Worm (Caenorhabditis elegans) whole organism, young adult: ENCODE measurements around the gene tctn-1.

ENCODE experiments used
- ama-1 ChIP-seq, 3 experiments: fragments of 150-350 bp in 1 of 3; sonication (generic microtip) in 2 of 3; optimal IDR thresholded peaks; 2 replicates each; lab custom pipeline; 2014 to 2018; ENCODE audit warnings: missing biosample characterization in 2 of 3, missing genetic modification characterization in 2 of 3, missing genetic modification reagents in 2 of 3
- attf-5 ChIP-seq: fragments of 200-800 bp; sonication (Bioruptor generic); optimal IDR thresholded peaks from 2 replicates; lab custom pipeline; 2018; ENCODE audit warnings: mild to moderate bottlenecking, missing genetic modification characterization, missing compliant biosample characterization
- attf-6 ChIP-seq: fragments of 200-800 bp; sonication (Bioruptor generic); IDR thresholded peaks from 2 replicates; pipeline ENCODE4 v1.3.6; 2022; ENCODE audit warnings: missing genetic modification reagents, missing genetic modification characterization, missing compliant biosample characterization
- dpl-1 ChIP-seq: fragments of 150-350 bp; optimal IDR thresholded peaks from 2 replicates; lab custom pipeline; 2014; ENCODE audit warnings: missing biosample characterization, missing genetic modification reagents, missing genetic modification characterization
- efl-1 ChIP-seq: fragments of 150-350 bp; optimal IDR thresholded peaks from 2 replicates; lab custom pipeline; 2014; ENCODE audit warnings: missing biosample characterization, missing genetic modification reagents, missing genetic modification characterization
- lsy-27 ChIP-seq: sonication (generic microtip); optimal IDR thresholded peaks from 2 replicates; lab custom pipeline; 2017; ENCODE audit warnings: missing genetic modification characterization, mild to moderate bottlenecking, missing compliant biosample characterization, antibody characterized with exemption, missing genotype, borderline replicate concordance; ENCODE audit not compliant: insufficient read depth
- nfya-1 ChIP-seq: sonication (generic microtip); optimal IDR thresholded peaks from 2 replicates; lab custom pipeline; 2017; ENCODE audit warnings: antibody characterized with exemption, missing compliant biosample characterization, missing genetic modification characterization, borderline replicate concordance; ENCODE audit not compliant: insufficient read depth
- nhr-80 ChIP-seq: sonication (generic microtip); optimal IDR thresholded peaks from 2 replicates; lab custom pipeline; 2016; ENCODE audit warnings: missing genetic modification characterization, missing compliant biosample characterization
- ztf-3 ChIP-seq: fragments of 200-800 bp; sonication (Bioruptor generic); optimal IDR thresholded peaks from 2 replicates; lab custom pipeline; 2018; ENCODE audit warnings: mild to moderate bottlenecking, missing genetic modification characterization, missing compliant biosample characterization

- TF ChIP-seq nfya-1 (no peak), ama-1 (optimal IDR thresholded peaks at IDR 0.05; lab: Kevin White, UChicago) (no peak), ama-1 (GFP tag; optimal IDR thresholded peaks at IDR 0.05; lab: Kevin White, UChicago) (no peak), attf-5 (GFP tag; lab: Kevin White, UChicago) (no peak), dpl-1 (GFP tag; lab: Kevin White, UChicago) (no peak), nhr-80 (tag; lab: Kevin White, UChicago) (no peak), lsy-27 (tag; lab: Kevin White, UChicago) (no peak), ztf-3 (no peak), attf-6 (GFP tag; lab: Robert Waterston, UW) (peak; percentile 44; the same call in 1 of the 2 replicates), efl-1 (GFP tag; lab: Kevin White, UChicago) (peak; percentile 32)
Measured at ce11 chrIV:4760378-4761084, 12.9 kb upstream of the tctn-1 start, which contains the start of the genes memi-1 and cyp-31A3.
